Worm (Caenorhabditis elegans) whole organism, mixed stage, embryonic: Measurements from ENCODE around the gene cyp-33A1.

Experiments used
- M03D4.4 ChIP-seq: sonication (generic microtip); optimal IDR thresholded peaks from 2 replicates; lab custom pipeline; 2017; ENCODE audit warnings: mild to moderate bottlenecking, missing genetic modification characterization, missing compliant biosample characterization
- blmp-1 ChIP-seq: fragments of 150-350 bp; optimal IDR thresholded peaks from 2 replicates; lab custom pipeline; 2014; ENCODE audit warnings: missing biosample characterization, missing genetic modification characterization
- ceh-39 ChIP-seq: fragments of 150-350 bp; optimal IDR thresholded peaks from 2 replicates; lab custom pipeline; 2014; ENCODE audit warnings: missing biosample characterization, missing genetic modification characterization
- ceh-43 ChIP-seq: fragments of 200-800 bp; sonication (Bioruptor generic); optimal IDR thresholded peaks from 2 replicates; lab custom pipeline; 2018; ENCODE audit warnings: mild to moderate bottlenecking, missing genetic modification characterization, moderate library complexity, missing compliant biosample characterization
- ceh-83 ChIP-seq: fragments of 200-800 bp; sonication (Bioruptor generic); optimal IDR thresholded peaks from 2 replicates; lab custom pipeline; 2018; ENCODE audit warnings: mild to moderate bottlenecking, missing genetic modification characterization, missing compliant biosample characterization
- ces-1 ChIP-seq: fragments of 150-350 bp; optimal IDR thresholded peaks from 2 replicates; lab custom pipeline; 2014; ENCODE audit warnings: missing biosample characterization, missing genetic modification reagents, missing genetic modification characterization
- cnd-1 ChIP-seq: fragments of 200-800 bp; sonication (Bioruptor generic); optimal IDR thresholded peaks from 2 replicates; lab custom pipeline; 2018; ENCODE audit warnings: mild to moderate bottlenecking, missing genetic modification characterization, missing compliant biosample characterization
- drap-1 ChIP-seq: fragments of 200-800 bp; sonication (Bioruptor generic); optimal IDR thresholded peaks from 3 replicates; lab custom pipeline; 2018; ENCODE audit warnings: mild to moderate bottlenecking, missing genetic modification characterization, missing compliant biosample characterization
- elt-1 ChIP-seq: sonication (generic microtip); optimal IDR thresholded peaks from 2 replicates; lab custom pipeline; 2017; ENCODE audit warnings: missing genetic modification characterization, mild to moderate bottlenecking, missing compliant biosample characterization, antibody characterized with exemption, moderate library complexity, borderline replicate concordance; ENCODE audit not compliant: insufficient read depth
- ham-2 ChIP-seq: fragments of 200-800 bp; sonication (Bioruptor generic); optimal IDR thresholded peaks from 2 replicates; lab custom pipeline; 2018; ENCODE audit warnings: mild to moderate bottlenecking, missing genetic modification characterization, missing compliant biosample characterization
- hlh-1 ChIP-seq: fragments of 150-350 bp; optimal IDR thresholded peaks from 2 replicates; lab custom pipeline; 2014; ENCODE audit warnings: missing biosample characterization, missing genetic modification reagents, missing genetic modification characterization
- lin-13 ChIP-seq: fragments of 150-350 bp; optimal IDR thresholded peaks from 2 replicates; lab custom pipeline; 2014; ENCODE audit warnings: missing biosample characterization, missing genetic modification characterization
- lin-32 ChIP-seq: fragments of 200-800 bp; sonication (Bioruptor generic); optimal IDR thresholded peaks from 2 replicates; lab custom pipeline; 2018; ENCODE audit warnings: mild to moderate bottlenecking, missing genetic modification characterization, missing compliant biosample characterization
- lsy-2 ChIP-seq: fragments of 150-350 bp; optimal IDR thresholded peaks from 2 replicates; lab custom pipeline; 2014; ENCODE audit warnings: missing biosample characterization, missing genetic modification characterization
- mab-5 ChIP-seq: fragments of 150-350 bp; optimal IDR thresholded peaks from 2 replicates; lab custom pipeline; 2014; ENCODE audit warnings: missing biosample characterization, missing genetic modification characterization
- mep-1 ChIP-seq: fragments of 150-350 bp; optimal IDR thresholded peaks from 2 replicates; lab custom pipeline; 2017; ENCODE audit warnings: missing biosample characterization, missing genetic modification reagents, missing genetic modification characterization, inconsistent platforms
- mls-2 ChIP-seq: sonication (generic microtip); optimal IDR thresholded peaks from 2 replicates; lab custom pipeline; 2016; ENCODE audit warnings: mild to moderate bottlenecking, missing genetic modification characterization, moderate library complexity, missing compliant biosample characterization
- nhr-12 ChIP-seq: fragments of 150-350 bp; optimal IDR thresholded peaks from 2 replicates; lab custom pipeline; 2014; ENCODE audit warnings: missing biosample characterization, missing genetic modification characterization
- nhr-2 ChIP-seq: fragments of 150-350 bp; optimal IDR thresholded peaks from 2 replicates; lab custom pipeline; 2014; ENCODE audit warnings: missing biosample characterization, missing genetic modification characterization
- nhr-237 ChIP-seq: fragments of 150-350 bp; optimal IDR thresholded peaks from 2 replicates; lab custom pipeline; 2014; ENCODE audit warnings: missing biosample characterization, missing genetic modification characterization
- nhr-28 ChIP-seq: fragments of 150-350 bp; optimal IDR thresholded peaks from 2 replicates; lab custom pipeline; 2014; ENCODE audit warnings: missing biosample characterization, missing genetic modification characterization
- nhr-76 ChIP-seq: sonication (generic microtip); optimal IDR thresholded peaks from 2 replicates; lab custom pipeline; 2017; ENCODE audit warnings: missing biosample characterization, missing genetic modification characterization
- pha-4 ChIP-seq: fragments of 150-350 bp; optimal IDR thresholded peaks from 2 replicates; lab custom pipeline; 2018; ENCODE audit warnings: missing biosample characterization, missing genetic modification reagents, missing genetic modification characterization
- snpc-4 ChIP-seq: fragments of 150-350 bp; optimal IDR thresholded peaks from 2 replicates; lab custom pipeline; 2014; ENCODE audit warnings: missing biosample characterization, missing genetic modification characterization
- sptf-1 ChIP-seq: sonication (generic microtip); optimal IDR thresholded peaks from 2 replicates; lab custom pipeline; 2017; ENCODE audit warnings: mild to moderate bottlenecking, missing genetic modification characterization, moderate library complexity, missing compliant biosample characterization
- tbx-8 ChIP-seq: fragments of 200-800 bp; sonication (Bioruptor generic); optimal IDR thresholded peaks from 2 replicates; lab custom pipeline; 2018; ENCODE audit warnings: mild to moderate bottlenecking, missing genetic modification characterization, moderate library complexity, missing compliant biosample characterization
- unc-120 ChIP-seq: sonication (generic microtip); optimal IDR thresholded peaks from 2 replicates; lab custom pipeline; 2017; ENCODE audit warnings: missing genetic modification characterization, missing compliant biosample characterization; ENCODE audit not compliant: poor library complexity, severe bottlenecking
- unc-39 ChIP-seq: fragments of 150-350 bp; optimal IDR thresholded peaks from 2 replicates; lab custom pipeline; 2014; ENCODE audit warnings: missing biosample characterization, missing genetic modification characterization
- unc-62 ChIP-seq: fragments of 150-350 bp; optimal IDR thresholded peaks from 2 replicates; lab custom pipeline; 2014; ENCODE audit warnings: missing biosample characterization, missing genetic modification reagents, missing genetic modification characterization
- zip-8 ChIP-seq: fragments of 150-350 bp; optimal IDR thresholded peaks from 2 replicates; lab custom pipeline; 2014; ENCODE audit warnings: missing biosample characterization, missing genetic modification characterization
- ztf-11 ChIP-seq: fragments of 150-350 bp; optimal IDR thresholded peaks from 2 replicates; lab custom pipeline; 2014; ENCODE audit warnings: missing biosample characterization, missing genetic modification characterization

The cyp-33A1 gene

DNA sequence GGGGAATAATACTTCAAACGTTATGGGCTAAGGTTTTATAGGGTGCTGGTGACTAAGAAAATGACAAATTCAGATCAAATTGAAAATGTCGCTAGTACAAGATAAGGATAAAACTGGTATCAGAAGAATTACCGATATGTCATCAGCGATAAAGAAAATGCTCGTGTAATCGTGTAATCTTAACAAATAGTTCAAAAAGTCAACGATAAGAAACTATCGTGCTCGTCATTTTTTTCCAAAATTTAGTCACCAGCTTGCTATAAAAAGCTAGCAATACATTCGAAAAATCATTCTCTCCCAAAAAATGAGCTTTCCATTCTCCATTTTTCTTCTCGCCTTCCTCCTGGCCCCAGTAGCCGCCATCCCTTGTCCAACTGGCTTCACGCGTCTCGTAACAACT is 43.5 kb downstream of the cyp-33A1 start, which contains the start of gene clec-45:
Gene clec-45 (plus strand): TSS at position 301 of the 400 bp plus-strand sequence.
- no peak for TF ChIP-seq ceh-43 (GFP tag; lab: Kevin White, UChicago)
- TF ChIP-seq ceh-83 (GFP tag; lab: Kevin White, UChicago) = no peak
- TF ChIP-seq drap-1 (GFP tag; lab: Kevin White, UChicago) = no peak
- no peak for TF ChIP-seq elt-1
- TF ChIP-seq lin-13 (tag; lab: Kevin White, UChicago) = no peak
- no peak for TF ChIP-seq ztf-11 (tag; lab: Kevin White, UChicago)
- no peak for TF ChIP-seq pha-4 (tag; lab: Kevin White, UChicago)
- TF ChIP-seq blmp-1 (tag; lab: Kevin White, UChicago) = no peak
- no peak for TF ChIP-seq ham-2 (GFP tag; lab: Kevin White, UChicago)
- no peak for TF ChIP-seq zip-8 (tag; lab: Kevin White, UChicago)
- no peak for TF ChIP-seq mep-1
- TF ChIP-seq tbx-8 (GFP tag; lab: Kevin White, UChicago) = no peak
- TF ChIP-seq unc-62 (GFP tag; lab: Kevin White, UChicago) = no peak
- TF ChIP-seq nhr-28 (tag; lab: Kevin White, UChicago) = no peak

DNA sequence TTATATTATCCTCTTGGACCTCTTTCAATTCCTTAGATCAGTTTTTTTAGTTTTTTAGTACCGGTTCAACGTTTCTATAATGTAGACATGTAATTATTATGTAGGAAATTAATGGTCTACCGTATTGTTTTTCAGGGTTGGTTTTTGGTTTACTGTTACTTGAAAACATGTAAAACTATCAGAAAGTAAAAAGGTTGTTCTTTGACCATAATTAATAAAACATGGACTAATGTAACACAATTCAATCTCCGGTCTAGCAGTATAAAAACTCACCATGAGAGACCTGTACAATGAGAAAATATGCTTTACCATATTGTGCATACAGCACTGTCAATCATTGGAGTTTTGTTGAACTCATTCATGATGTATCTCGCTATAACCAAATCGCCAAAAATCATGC is 45.8 kb downstream of the cyp-33A1 start, which contains the start of gene srd-29:
Gene srd-29 (plus strand): TSS at position 301 of the 400 bp plus-strand sequence.
- no peak for TF ChIP-seq drap-1 (GFP tag; lab: Kevin White, UChicago)
- no peak for TF ChIP-seq nhr-2 (tag; lab: Kevin White, UChicago)
- no peak for TF ChIP-seq hlh-1 (tag; lab: Kevin White, UChicago)
- no peak for TF ChIP-seq sptf-1
- TF ChIP-seq nhr-28 (tag; lab: Kevin White, UChicago) = no peak
- TF ChIP-seq snpc-4 (tag; lab: Kevin White, UChicago) = no peak
- TF ChIP-seq tbx-8 (GFP tag; lab: Kevin White, UChicago) = no peak
- TF ChIP-seq lsy-2 (tag; lab: Kevin White, UChicago) = no peak
- TF ChIP-seq nhr-12 (tag; lab: Kevin White, UChicago) = no peak
- TF ChIP-seq ham-2 (GFP tag; lab: Kevin White, UChicago) = no peak
- TF ChIP-seq zip-8 (tag; lab: Kevin White, UChicago) = no peak
- no peak for TF ChIP-seq unc-62 (GFP tag; lab: Kevin White, UChicago)
- no peak for TF ChIP-seq nhr-237 (tag; lab: Kevin White, UChicago)
- TF ChIP-seq mls-2 (tag; lab: Kevin White, UChicago) = no peak
- TF ChIP-seq ceh-39 (tag; lab: Kevin White, UChicago) = no peak
- TF ChIP-seq lin-13 (tag; lab: Kevin White, UChicago) = no peak

DNA sequence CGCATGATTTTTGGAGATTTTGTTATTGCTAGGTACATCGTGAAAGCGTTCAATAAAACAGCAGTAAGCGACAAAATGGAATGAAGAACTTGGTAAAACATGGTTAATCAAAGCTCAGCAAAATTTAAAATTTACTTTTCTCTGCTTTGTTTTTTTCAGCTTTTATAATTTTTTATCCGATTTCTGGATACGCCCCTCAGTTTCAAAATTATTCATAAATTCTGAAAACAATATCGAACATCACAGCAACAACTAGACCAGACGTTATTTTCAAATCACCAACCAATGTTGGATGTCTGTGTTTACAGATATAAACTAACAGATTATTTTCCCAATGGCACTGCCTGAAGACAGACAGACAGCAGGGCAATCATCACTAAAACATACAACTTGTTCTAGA is 46.6 kb downstream of the cyp-33A1 start, which contains the start of gene srd-31:
Gene srd-31 (minus strand): TSS at position 101 of the 400 bp plus-strand sequence.
- no peak for TF ChIP-seq zip-8 (tag; lab: Kevin White, UChicago)
- TF ChIP-seq nhr-2 (tag; lab: Kevin White, UChicago) = no peak
- no peak for TF ChIP-seq nhr-12 (tag; lab: Kevin White, UChicago)
- TF ChIP-seq unc-39 (tag; lab: Kevin White, UChicago) = no peak
- no peak for TF ChIP-seq mls-2 (tag; lab: Kevin White, UChicago)
- TF ChIP-seq pha-4 (tag; lab: Kevin White, UChicago) = no peak
- TF ChIP-seq M03D4.4 (tag; lab: Kevin White, UChicago) = no peak
- TF ChIP-seq unc-120 (tag; lab: Kevin White, UChicago) = no peak
- no peak for TF ChIP-seq lsy-2 (tag; lab: Kevin White, UChicago)
- no peak for TF ChIP-seq mep-1
- TF ChIP-seq nhr-76 (tag; lab: Kevin White, UChicago) = no peak
- no peak for TF ChIP-seq cnd-1 (tag; lab: Kevin White, UChicago)
- TF ChIP-seq mab-5 = no peak
- no peak for TF ChIP-seq lin-32 (GFP tag; lab: Kevin White, UChicago)
- TF ChIP-seq elt-1 = no peak
- no peak for TF ChIP-seq ces-1 (GFP tag; lab: Kevin White, UChicago)
- TF ChIP-seq ceh-39 (tag; lab: Kevin White, UChicago) = no peak
- TF ChIP-seq nhr-28 (tag; lab: Kevin White, UChicago) = no peak
- TF ChIP-seq ceh-43 (GFP tag; lab: Kevin White, UChicago) = no peak

DNA sequence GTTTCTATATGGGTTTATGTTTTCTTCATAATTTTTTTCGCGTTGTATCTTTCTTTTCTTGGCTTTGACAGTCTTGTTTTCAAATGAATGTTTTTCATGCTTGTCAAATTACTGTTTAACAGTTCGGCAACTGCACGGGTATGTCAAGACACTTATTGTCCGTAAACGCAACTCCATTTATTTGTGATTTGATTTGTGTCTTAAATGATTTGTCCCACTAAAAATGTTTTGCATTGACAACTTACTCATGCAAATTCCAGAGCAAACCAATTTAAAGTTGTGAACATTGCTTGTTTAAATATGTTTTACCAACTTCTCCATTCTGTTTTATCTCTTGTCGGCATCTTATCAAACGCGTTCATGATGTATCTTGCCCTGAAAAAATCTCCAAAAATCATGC is 49.5 kb downstream of the cyp-33A1 start, which contains the start of gene srd-25:
Gene srd-25 (plus strand): TSS at position 301 of the 400 bp plus-strand sequence.
- no peak for TF ChIP-seq nhr-2 (tag; lab: Kevin White, UChicago)
